Worm (Caenorhabditis elegans): ENCODE data around the gene emb-30.

DNA sequence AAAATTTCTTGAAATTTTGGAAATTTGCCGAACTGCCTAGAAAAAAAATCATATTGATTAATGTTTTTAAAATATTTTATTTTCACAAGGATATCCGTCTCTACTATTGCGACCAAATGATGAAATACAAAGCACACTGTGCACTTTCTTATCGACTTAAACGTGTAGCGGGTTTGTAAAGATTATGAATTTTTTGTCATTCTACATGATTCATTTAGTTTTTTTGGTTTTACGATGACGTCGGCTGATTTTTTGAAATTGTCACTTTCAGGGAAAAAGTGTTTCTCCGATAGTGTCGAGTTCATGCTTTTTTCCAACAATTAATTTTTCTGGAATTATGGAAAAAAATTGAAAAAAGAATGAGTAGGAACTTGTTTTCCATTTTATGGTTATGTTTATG, 35.3 kb upstream of the emb-30 start:
- no peak for TF ChIP-seq lin-15B (tag; optimal IDR thresholded peaks at IDR 0.05)
- TF ChIP-seq ama-1 (optimal IDR thresholded peaks at IDR 0.05): no peak
- TF ChIP-seq nhr-25 (tag; optimal IDR thresholded peaks at IDR 0.05): no peak
- TF ChIP-seq nhr-237 (tag; optimal IDR thresholded peaks at IDR 0.05): no peak
- no peak for TF ChIP-seq pha-4 (tag; optimal IDR thresholded peaks at IDR 0.05)
- TF ChIP-seq ztf-11 (tag; optimal IDR thresholded peaks at IDR 0.05): no peak
- no peak for TF ChIP-seq nhr-28 (tag; optimal IDR thresholded peaks at IDR 0.05)
